Worm (Caenorhabditis elegans) whole organism, L2 larva: ENCODE results near the gene fmo-5.

Experiments used
- C34F6.9 ChIP-seq: fragments of 150-350 bp; optimal IDR thresholded peaks from 2 replicates; lab custom pipeline; 2014; ENCODE audit warnings: missing biosample characterization, missing genetic modification characterization
- F13H6.1 ChIP-seq: sonication (generic microtip); optimal IDR thresholded peaks from 2 replicates; lab custom pipeline; 2016; ENCODE audit warnings: missing genetic modification characterization, missing compliant biosample characterization
- ZK546.5 ChIP-seq: sonication (generic microtip); optimal IDR thresholded peaks from 2 replicates; lab custom pipeline; 2017; ENCODE audit warnings: missing biosample characterization, missing genetic modification characterization
- ama-1 ChIP-seq: fragments of 150-350 bp; optimal IDR thresholded peaks from 2 replicates; lab custom pipeline; 2018; ENCODE audit warnings: inconsistent platforms
- blmp-1 ChIP-seq: sonication (generic microtip); optimal IDR thresholded peaks from 2 replicates; lab custom pipeline; 2017; ENCODE audit warnings: missing genetic modification characterization, mild to moderate bottlenecking, missing compliant biosample characterization, antibody characterized with exemption, moderate library complexity; ENCODE audit not compliant: insufficient read depth
- ceh-82 ChIP-seq: fragments of 150-350 bp; optimal IDR thresholded peaks from 2 replicates; lab custom pipeline; 2014; ENCODE audit warnings: missing biosample characterization, missing genetic modification characterization
- lin-39 ChIP-seq: fragments of 150-350 bp; optimal IDR thresholded peaks from 2 replicates; lab custom pipeline; 2014; ENCODE audit warnings: missing biosample characterization, missing genetic modification reagents, missing genetic modification characterization
- lsy-2 ChIP-seq, 2 experiments: fragments of 150-350 bp in 1 of 2; sonication (generic microtip) in 1 of 2; optimal IDR thresholded peaks; 2 replicates each; lab custom pipeline; 2014 to 2017; ENCODE audit warnings: missing biosample characterization in 2 of 2, missing genetic modification characterization in 2 of 2
- mdl-1 ChIP-seq, 2 experiments: fragments of 150-350 bp in 1 of 2; sonication (generic microtip) in 1 of 2; optimal IDR thresholded peaks; 2 replicates each; lab custom pipeline; 2017; ENCODE audit warnings: missing biosample characterization in 2 of 2, missing genetic modification characterization in 2 of 2
- nhr-12 ChIP-seq: fragments of 150-350 bp; optimal IDR thresholded peaks from 2 replicates; lab custom pipeline; 2014; ENCODE audit warnings: missing biosample characterization, missing genetic modification characterization
- nhr-77 ChIP-seq: fragments of 150-350 bp; optimal IDR thresholded peaks from 2 replicates; lab custom pipeline; 2014; ENCODE audit warnings: missing biosample characterization, missing genetic modification characterization
- snpc-4 ChIP-seq: fragments of 150-350 bp; optimal IDR thresholded peaks from 2 replicates; lab custom pipeline; 2014; ENCODE audit warnings: missing biosample characterization, missing genetic modification characterization
- unc-39 ChIP-seq: fragments of 150-350 bp; optimal IDR thresholded peaks from 2 replicates; lab custom pipeline; 2014; ENCODE audit warnings: missing biosample characterization, missing genetic modification characterization

ce11 chrV:899087-899486, 4.4 kb downstream of the fmo-5 start, which contains the start of gene nas-32:
- TF ChIP-seq nhr-12 (tag; lab: Kevin White, UChicago) (no peak), C34F6.9 (no peak), ama-1 (lab: Kevin White, UChicago) (no peak), ZK546.5 (tag; lab: Kevin White, UChicago) (no peak), F13H6.1 (tag; lab: Kevin White, UChicago) (no peak), mdl-1 (tag; optimal IDR thresholded peaks at IDR 0.05; lab: Kevin White, UChicago) (no peak), ceh-82 (tag; lab: Kevin White, UChicago) (no peak), lin-39 (tag; lab: Kevin White, UChicago) (no peak), lsy-2 (tag; optimal IDR thresholded peaks at IDR 0.05; lab: Kevin White, UChicago) (no peak), unc-39 (tag; lab: Kevin White, UChicago) (no peak), snpc-4 (tag; lab: Kevin White, UChicago) (no peak), nhr-77 (tag; lab: Kevin White, UChicago) (no peak), blmp-1 (tag; lab: Kevin White, UChicago) (no peak)
